Fruit fly (Drosophila melanogaster) whole organism, prepupa: ENCODE measurements around the gene PolI.

Experiments
- CG6163 ChIP-seq: fragments of 200-800 bp; sonication (Bioruptor generic); IDR thresholded peaks from 3 replicates; pipeline ENCODE4 v1.3.6; 2022; ENCODE audit warnings: missing biosample characterization, missing genetic modification characterization
- CG6808 ChIP-seq: fragments of 200-800 bp; sonication (Bioruptor generic); optimal IDR thresholded peaks from 3 replicates; lab custom pipeline; 2017; ENCODE audit warnings: missing biosample characterization, missing genetic modification characterization, mild to moderate bottlenecking, moderate library complexity, missing genetic modification reagents
- CG8319 ChIP-seq: fragments of 200-800 bp; sonication (Bioruptor generic); optimal IDR thresholded peaks from 3 replicates; lab custom pipeline; 2016; ENCODE audit warnings: missing biosample characterization, missing genetic modification characterization
- Gug ChIP-seq: fragments of 200-800 bp; sonication (Bioruptor generic); IDR thresholded peaks from 2 replicates; pipeline ENCODE4 v1.3.6; 2022; ENCODE audit warnings: missing biosample characterization, missing genetic modification characterization
- Hr39 ChIP-seq: fragments of 200-800 bp; sonication (Bioruptor generic); optimal IDR thresholded peaks from 2 replicates; lab custom pipeline; 2016; ENCODE audit warnings: missing biosample characterization, missing genetic modification characterization
- Sox102F ChIP-seq: fragments of 200-800 bp; sonication (Bioruptor generic); optimal IDR thresholded peaks from 2 replicates; lab custom pipeline; 2016; ENCODE audit warnings: missing biosample characterization, mild to moderate bottlenecking, missing genetic modification characterization
- dac ChIP-seq: fragments of 200-800 bp; sonication (Bioruptor generic); optimal IDR thresholded peaks from 2 replicates; lab custom pipeline; 2017; ENCODE audit warnings: missing biosample characterization, mild to moderate bottlenecking, missing genetic modification characterization
- dsx ChIP-seq: fragments of 200-800 bp; optimal IDR thresholded peaks from 3 replicates; lab custom pipeline; 2019; ENCODE audit warnings: missing biosample characterization, mild to moderate bottlenecking, missing genetic modification characterization, moderate library complexity; ENCODE audit not compliant: poor library complexity, severe bottlenecking
- fd85E ChIP-seq: fragments of 200-800 bp; sonication (Bioruptor generic); optimal IDR thresholded peaks from 3 replicates; lab custom pipeline; 2016; ENCODE audit warnings: missing biosample characterization, missing genetic modification characterization

DNA sequence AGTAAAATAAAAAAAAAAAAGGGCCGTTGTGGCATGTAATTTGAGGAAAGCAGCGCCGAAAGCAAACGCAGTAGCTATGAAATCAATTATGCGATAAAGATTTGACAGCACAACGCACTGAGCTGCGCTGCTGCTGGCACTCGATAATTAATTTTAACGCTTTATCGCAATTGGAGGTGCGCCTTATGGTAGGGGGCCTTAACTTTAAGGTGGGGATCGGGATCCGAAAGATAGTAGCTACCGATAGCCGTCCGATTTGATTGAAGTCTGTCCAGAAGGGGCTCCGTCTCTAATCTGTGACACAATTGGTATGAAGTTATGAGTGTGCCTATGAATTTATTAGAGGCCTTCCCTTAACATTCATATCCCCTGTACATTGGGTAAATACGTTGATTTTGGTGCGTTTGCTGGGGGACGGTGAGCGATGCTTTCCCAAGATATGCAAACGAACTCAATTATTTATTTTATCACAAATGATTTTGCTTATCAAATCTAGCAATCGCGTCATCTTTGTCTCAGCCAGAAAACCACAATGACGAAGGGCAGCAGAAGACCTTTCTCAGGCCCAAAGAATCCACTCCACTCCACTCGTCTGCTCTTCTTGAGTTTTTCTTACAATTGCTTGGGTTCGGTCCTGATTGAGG, 24.8 kb upstream of the PolI start:
- TF ChIP-seq CG6163 (no peak), dac (GFP tag; lab: Kevin White, UChicago) (no peak), Gug (GFP tag; lab: Robert Waterston, UW) (no peak), fd85E (GFP tag; lab: Kevin White, UChicago) (no peak), dsx (GFP tag; lab: Kevin White, UChicago) (no peak), Hr39 (GFP tag; lab: Kevin White, UChicago) (no peak), Sox102F (GFP tag; lab: Kevin White, UChicago) (no peak), CG8319 (GFP tag; lab: Kevin White, UChicago) (no peak), CG6808 (GFP tag; lab: Kevin White, UChicago) (no peak)
